Fruit fly (Drosophila melanogaster): Measurements from ENCODE around the gene CG10752.

Gene CG10752

DNA sequence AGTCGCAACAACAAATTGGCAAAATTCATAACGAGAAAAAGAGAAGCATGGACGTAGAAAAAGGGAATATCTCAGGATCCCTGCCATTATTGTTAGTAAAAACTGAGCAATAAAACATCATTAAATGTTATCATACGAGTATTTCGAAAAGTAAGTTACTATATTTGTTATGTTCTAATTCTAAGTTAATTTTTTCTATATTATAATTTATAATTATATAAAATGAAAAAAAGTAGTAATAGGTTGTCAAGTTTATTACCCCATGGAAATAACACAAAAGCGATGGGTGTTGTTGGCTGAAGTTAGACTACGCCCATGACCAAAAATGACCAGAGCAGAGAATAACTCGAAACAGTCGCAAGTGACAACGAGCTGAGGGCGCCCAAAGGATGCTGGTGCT, 39.0 kb downstream of the CG10752 start:
- TF ChIP-seq fru (GFP tag; optimal IDR thresholded peaks at IDR 0.05) (peak; percentile 55), usp (GFP tag; optimal IDR thresholded peaks at IDR 0.05) (no peak), woc (GFP tag; optimal IDR thresholded peaks at IDR 0.05) (no peak), jim (GFP tag; optimal IDR thresholded peaks at IDR 0.05) (no peak), Mio (GFP tag; optimal IDR thresholded peaks at IDR 0.05) (no peak), sage (GFP tag; optimal IDR thresholded peaks at IDR 0.05) (no peak), lola (GFP tag; optimal IDR thresholded peaks at IDR 0.05) (no peak), Hnf4 (GFP tag; optimal IDR thresholded peaks at IDR 0.05) (no peak), Sp1 (GFP tag; optimal IDR thresholded peaks at IDR 0.05) (peak; percentile 86), dl (GFP tag; optimal IDR thresholded peaks at IDR 0.05; ENCODE audit: insufficient read depth in 1 of 2, partially characterized antibody in 2 of 2) (no peak), CG9705 (GFP tag; optimal IDR thresholded peaks at IDR 0.05) (no peak), N (GFP tag; optimal IDR thresholded peaks at IDR 0.05) (no peak), GATAd (GFP tag; optimal IDR thresholded peaks at IDR 0.05) (no peak), CrebA (GFP tag; optimal IDR thresholded peaks at IDR 0.05; ENCODE audit: borderline replicate concordance) (no peak), dmrt93B (GFP tag; optimal IDR thresholded peaks at IDR 0.05) (no peak), CG32264 (GFP tag; optimal IDR thresholded peaks at IDR 0.05) (no peak), Myc (optimal IDR thresholded peaks at IDR 0.05) (no peak), dsf (GFP tag; optimal IDR thresholded peaks at IDR 0.05; ENCODE audit: borderline replicate concordance) (no peak), Jra (GFP tag; optimal IDR thresholded peaks at IDR 0.05) (no peak), Vsx2 (GFP tag; optimal IDR thresholded peaks at IDR 0.05; ENCODE audit: partially characterized antibody) (no peak), Hr83 (GFP tag; optimal IDR thresholded peaks at IDR 0.05; ENCODE audit: poor library complexity, severe bottlenecking) (no peak), br (GFP tag; optimal IDR thresholded peaks at IDR 0.05) (peak; percentile 25), h (GFP tag; optimal IDR thresholded peaks at IDR 0.05) (peak; percentile 10), ey (GFP tag; optimal IDR thresholded peaks at IDR 0.05) (peak; percentile 16), rgr (GFP tag; optimal IDR thresholded peaks at IDR 0.05) (peak; percentile 42), foxo (GFP tag; optimal IDR thresholded peaks at IDR 0.05) (peak in 1 of 2 experiments; percentile 61), Rel (GFP tag; optimal IDR thresholded peaks at IDR 0.05) (no peak), Rel (tag; optimal IDR thresholded peaks at IDR 0.05) (no peak), sv (GFP tag; optimal IDR thresholded peaks at IDR 0.05) (no peak), Hr78 (GFP tag; optimal IDR thresholded peaks at IDR 0.05) (no peak), tai (GFP tag; optimal IDR thresholded peaks at IDR 0.05) (no peak), HLH106 (tag; optimal IDR thresholded peaks at IDR 0.05) (peak; percentile 86), Dif (GFP tag; optimal IDR thresholded peaks at IDR 0.05; ENCODE audit: partially characterized antibody) (no peak), brk (GFP tag; optimal IDR thresholded peaks at IDR 0.05) (no peak), Abd-B (GFP tag; optimal IDR thresholded peaks at IDR 0.05) (no peak), Dfd (GFP tag; optimal IDR thresholded peaks at IDR 0.05) (no peak), OdsH (GFP tag; optimal IDR thresholded peaks at IDR 0.05) (peak; percentile 47), psq (GFP tag; optimal IDR thresholded peaks at IDR 0.05) (peak; percentile 60), pan (optimal IDR thresholded peaks at IDR 0.05) (no peak)

DNA sequence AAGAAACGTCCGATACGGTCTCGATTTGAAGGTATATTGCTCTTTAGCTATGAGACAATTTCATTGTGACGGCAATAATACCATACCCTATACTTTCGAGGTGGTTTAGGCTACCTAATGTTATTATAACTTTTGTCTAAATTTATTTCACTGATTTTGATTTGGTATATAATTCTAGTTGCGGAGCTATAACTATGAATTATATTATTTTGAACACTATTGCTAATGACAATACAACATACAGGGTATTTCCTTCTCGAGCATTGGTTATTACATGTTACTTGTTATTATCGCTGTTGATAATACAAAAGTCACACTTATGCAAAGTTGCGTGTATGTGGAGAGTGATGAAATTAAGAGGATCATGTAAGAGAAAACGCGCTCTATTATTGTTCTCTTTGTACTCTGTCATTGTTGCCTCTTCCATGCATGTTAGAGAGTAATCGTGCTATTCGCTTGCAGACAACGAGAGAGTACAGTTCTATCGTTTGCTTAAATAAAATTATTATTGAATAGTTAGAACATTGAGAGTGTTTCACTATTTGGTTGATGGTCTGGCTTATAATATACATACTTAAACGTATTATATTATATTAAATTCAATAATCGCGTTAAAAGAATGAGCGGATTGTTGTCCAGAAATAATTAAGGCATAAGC, 40.7 kb downstream of the CG10752 start, which contains the start of gene CG32115:
Gene CG32115, minus strand, starts transcription at position 38 of the 658 bp plus-strand sequence.
- peak; percentile 99 for TF ChIP-seq h (GFP tag; optimal IDR thresholded peaks at IDR 0.05)
- peak; percentile 98 for TF ChIP-seq Hnf4 (GFP tag; optimal IDR thresholded peaks at IDR 0.05)
- peak; percentile 46 for TF ChIP-seq Dif (GFP tag; optimal IDR thresholded peaks at IDR 0.05; ENCODE audit: partially characterized antibody)
- no peak for TF ChIP-seq Dfd (GFP tag; optimal IDR thresholded peaks at IDR 0.05)
- no peak for TF ChIP-seq N (GFP tag; optimal IDR thresholded peaks at IDR 0.05)
- TF ChIP-seq Mio (GFP tag; optimal IDR thresholded peaks at IDR 0.05) = peak; percentile 81
- TF ChIP-seq br (GFP tag; optimal IDR thresholded peaks at IDR 0.05) = peak; percentile 96
- TF ChIP-seq dmrt93B (GFP tag; optimal IDR thresholded peaks at IDR 0.05) = peak; percentile 93
- peak; percentile 93 for TF ChIP-seq woc (GFP tag; optimal IDR thresholded peaks at IDR 0.05)
- TF ChIP-seq sage (GFP tag; optimal IDR thresholded peaks at IDR 0.05) = peak; percentile 95
- TF ChIP-seq CrebA (GFP tag; optimal IDR thresholded peaks at IDR 0.05; ENCODE audit: borderline replicate concordance) = peak; percentile 84
- TF ChIP-seq foxo (GFP tag; optimal IDR thresholded peaks at IDR 0.05) = peak; percentile 91 to 98
- peak; percentile 88 for TF ChIP-seq sv (GFP tag; optimal IDR thresholded peaks at IDR 0.05)
- TF ChIP-seq OdsH (GFP tag; optimal IDR thresholded peaks at IDR 0.05) = peak; percentile 99
- no peak for TF ChIP-seq lola (GFP tag; optimal IDR thresholded peaks at IDR 0.05)
- TF ChIP-seq GATAd (GFP tag; optimal IDR thresholded peaks at IDR 0.05) = peak; percentile 80
- TF ChIP-seq Jra (GFP tag; optimal IDR thresholded peaks at IDR 0.05) = peak; percentile 91
- TF ChIP-seq Hr78 (GFP tag; optimal IDR thresholded peaks at IDR 0.05) = no peak
- peak; percentile 94 for TF ChIP-seq tai (GFP tag; optimal IDR thresholded peaks at IDR 0.05)
- TF ChIP-seq brk (GFP tag; optimal IDR thresholded peaks at IDR 0.05) = peak; percentile 95
- TF ChIP-seq CG32264 (GFP tag; optimal IDR thresholded peaks at IDR 0.05) = peak; percentile 95
- TF ChIP-seq HLH106 (tag; optimal IDR thresholded peaks at IDR 0.05) = peak; percentile 98
- TF ChIP-seq dsf (GFP tag; optimal IDR thresholded peaks at IDR 0.05; ENCODE audit: borderline replicate concordance) = peak; percentile 81
- peak; percentile 99 for TF ChIP-seq rgr (GFP tag; optimal IDR thresholded peaks at IDR 0.05)
- TF ChIP-seq Sp1 (GFP tag; optimal IDR thresholded peaks at IDR 0.05) = peak; percentile 96
- peak; percentile 82 for TF ChIP-seq Rel (GFP tag; optimal IDR thresholded peaks at IDR 0.05)
- peak; percentile 85 for TF ChIP-seq Rel (tag; optimal IDR thresholded peaks at IDR 0.05)
- peak in 1 of 2 experiments; percentile 14 for TF ChIP-seq dl (GFP tag; optimal IDR thresholded peaks at IDR 0.05; ENCODE audit: insufficient read depth in 1 of 2, partially characterized antibody in 2 of 2)
- TF ChIP-seq CG9705 (GFP tag; optimal IDR thresholded peaks at IDR 0.05) = peak; percentile 90
- no peak for TF ChIP-seq Vsx2 (GFP tag; optimal IDR thresholded peaks at IDR 0.05; ENCODE audit: partially characterized antibody)
- TF ChIP-seq Myc (optimal IDR thresholded peaks at IDR 0.05) = no peak
- TF ChIP-seq usp (GFP tag; optimal IDR thresholded peaks at IDR 0.05) = no peak
- peak; percentile 78 for TF ChIP-seq pan (optimal IDR thresholded peaks at IDR 0.05)
- TF ChIP-seq ey (GFP tag; optimal IDR thresholded peaks at IDR 0.05) = peak; percentile 98
- TF ChIP-seq Abd-B (GFP tag; optimal IDR thresholded peaks at IDR 0.05) = no peak
- peak; percentile 95 for TF ChIP-seq psq (GFP tag; optimal IDR thresholded peaks at IDR 0.05)
- TF ChIP-seq jim (GFP tag; optimal IDR thresholded peaks at IDR 0.05) = peak; percentile 0
- peak; percentile 28 for TF ChIP-seq Hr83 (GFP tag; optimal IDR thresholded peaks at IDR 0.05; ENCODE audit: poor library complexity, severe bottlenecking)
- peak; percentile 97 for TF ChIP-seq fru (GFP tag; optimal IDR thresholded peaks at IDR 0.05)

Data from whole organism, wandering third instar larva.